Worm (Caenorhabditis elegans) whole organism, L2 larva: Measurements from ENCODE around the gene pes-5.

Source experiments
- C34F6.9 ChIP-seq: fragments of 150-350 bp; optimal IDR thresholded peaks from 2 replicates; lab custom pipeline; 2014; ENCODE audit warnings: missing biosample characterization, missing genetic modification characterization
- F13H6.1 ChIP-seq: sonication (generic microtip); optimal IDR thresholded peaks from 2 replicates; lab custom pipeline; 2016; ENCODE audit warnings: missing genetic modification characterization, missing compliant biosample characterization
- R02D3.7 ChIP-seq: fragments of 150-350 bp; optimal IDR thresholded peaks from 2 replicates; lab custom pipeline; 2014; ENCODE audit warnings: missing biosample characterization, missing genetic modification characterization
- Y55F3AM.14 ChIP-seq: fragments of 200-800 bp; sonication (Bioruptor generic); optimal IDR thresholded peaks from 2 replicates; lab custom pipeline; 2018; ENCODE audit warnings: mild to moderate bottlenecking, missing genetic modification characterization, missing compliant biosample characterization
- ZK546.5 ChIP-seq: sonication (generic microtip); optimal IDR thresholded peaks from 2 replicates; lab custom pipeline; 2017; ENCODE audit warnings: missing biosample characterization, missing genetic modification characterization
- alr-1 ChIP-seq: fragments of 150-350 bp; optimal IDR thresholded peaks from 2 replicates; lab custom pipeline; 2014; ENCODE audit warnings: missing biosample characterization, missing genetic modification characterization
- aly-2 ChIP-seq: fragments of 150-350 bp; optimal IDR thresholded peaks from 2 replicates; lab custom pipeline; 2014; ENCODE audit warnings: missing biosample characterization, missing genetic modification characterization
- ama-1 ChIP-seq: fragments of 150-350 bp; optimal IDR thresholded peaks from 2 replicates; lab custom pipeline; 2018; ENCODE audit warnings: inconsistent platforms
- blmp-1 ChIP-seq: sonication (generic microtip); optimal IDR thresholded peaks from 2 replicates; lab custom pipeline; 2017; ENCODE audit warnings: missing genetic modification characterization, mild to moderate bottlenecking, missing compliant biosample characterization, antibody characterized with exemption, moderate library complexity; ENCODE audit not compliant: insufficient read depth
- ceh-16 ChIP-seq: fragments of 150-350 bp; optimal IDR thresholded peaks from 2 replicates; lab custom pipeline; 2014; ENCODE audit warnings: missing biosample characterization, missing genetic modification characterization
- ceh-82 ChIP-seq: fragments of 150-350 bp; optimal IDR thresholded peaks from 2 replicates; lab custom pipeline; 2014; ENCODE audit warnings: missing biosample characterization, missing genetic modification characterization
- crh-2 ChIP-seq: sonication (generic microtip); optimal IDR thresholded peaks from 2 replicates; lab custom pipeline; 2017; ENCODE audit warnings: missing biosample characterization, missing genetic modification characterization
- dmd-4 ChIP-seq: sonication (generic microtip); optimal IDR thresholded peaks from 2 replicates; lab custom pipeline; 2017; ENCODE audit warnings: missing biosample characterization, missing genetic modification characterization
- egl-27 ChIP-seq: sonication (generic microtip); optimal IDR thresholded peaks from 3 replicates; lab custom pipeline; 2017; ENCODE audit warnings: missing biosample characterization, missing genetic modification reagents, missing genetic modification characterization
- elt-1 ChIP-seq: fragments of 150-350 bp; optimal IDR thresholded peaks from 2 replicates; lab custom pipeline; 2014; ENCODE audit warnings: missing biosample characterization, missing genetic modification characterization
- elt-3 ChIP-seq: sonication (generic microtip); optimal IDR thresholded peaks from 2 replicates; lab custom pipeline; 2017; ENCODE audit warnings: missing biosample characterization, missing genetic modification characterization
- fos-1 ChIP-seq: fragments of 150-350 bp; optimal IDR thresholded peaks from 2 replicates; lab custom pipeline; 2014; ENCODE audit warnings: missing biosample characterization, missing genetic modification characterization
- gmeb-1 ChIP-seq: fragments of 150-350 bp; optimal IDR thresholded peaks from 2 replicates; lab custom pipeline; 2014; ENCODE audit warnings: missing biosample characterization, missing genetic modification characterization
- lin-11 ChIP-seq: fragments of 150-350 bp; sonication (generic microtip); optimal IDR thresholded peaks from 2 replicates; lab custom pipeline; 2014; ENCODE audit warnings: missing biosample characterization, missing genetic modification characterization, inconsistent platforms, mixed read lengths
- lin-13 ChIP-seq: fragments of 150-350 bp; optimal IDR thresholded peaks from 2 replicates; lab custom pipeline; 2014; ENCODE audit warnings: missing biosample characterization, missing genetic modification reagents, missing genetic modification characterization
- lin-39 ChIP-seq: fragments of 150-350 bp; optimal IDR thresholded peaks from 2 replicates; lab custom pipeline; 2014; ENCODE audit warnings: missing biosample characterization, missing genetic modification reagents, missing genetic modification characterization
- lsy-2 ChIP-seq, 2 experiments: fragments of 150-350 bp in 1 of 2; sonication (generic microtip) in 1 of 2; optimal IDR thresholded peaks; 2 replicates each; lab custom pipeline; 2014 to 2017; ENCODE audit warnings: missing biosample characterization in 2 of 2, missing genetic modification characterization in 2 of 2
- mab-5 ChIP-seq: fragments of 150-350 bp; optimal IDR thresholded peaks from 2 replicates; lab custom pipeline; 2014; ENCODE audit warnings: missing biosample characterization, missing genetic modification characterization
- mbf-1 ChIP-seq: sonication (generic microtip); optimal IDR thresholded peaks from 2 replicates; lab custom pipeline; 2017; ENCODE audit warnings: missing biosample characterization, missing genetic modification characterization
- mdl-1 ChIP-seq, 2 experiments: fragments of 150-350 bp in 1 of 2; sonication (generic microtip) in 1 of 2; optimal IDR thresholded peaks; 2 replicates each; lab custom pipeline; 2017; ENCODE audit warnings: missing biosample characterization in 2 of 2, missing genetic modification characterization in 2 of 2
- nhr-10 ChIP-seq: sonication (generic microtip); optimal IDR thresholded peaks from 2 replicates; lab custom pipeline; 2017; ENCODE audit warnings: missing biosample characterization, missing genetic modification characterization
- nhr-11 ChIP-seq: fragments of 150-350 bp; optimal IDR thresholded peaks from 2 replicates; lab custom pipeline; 2014; ENCODE audit warnings: missing biosample characterization, missing genetic modification characterization
- nhr-12 ChIP-seq: fragments of 150-350 bp; optimal IDR thresholded peaks from 2 replicates; lab custom pipeline; 2014; ENCODE audit warnings: missing biosample characterization, missing genetic modification characterization
- nhr-129 ChIP-seq: fragments of 150-350 bp; optimal IDR thresholded peaks from 2 replicates; lab custom pipeline; 2014; ENCODE audit warnings: missing biosample characterization, missing genetic modification characterization
- nhr-21 ChIP-seq: fragments of 150-350 bp; optimal IDR thresholded peaks from 2 replicates; lab custom pipeline; 2014; ENCODE audit warnings: missing biosample characterization, missing genetic modification characterization
- nhr-23 ChIP-seq: fragments of 150-350 bp; optimal IDR thresholded peaks from 2 replicates; lab custom pipeline; 2014; ENCODE audit warnings: missing biosample characterization, missing genetic modification reagents, missing genetic modification characterization
- nhr-237 ChIP-seq: fragments of 150-350 bp; optimal IDR thresholded peaks from 2 replicates; lab custom pipeline; 2014; ENCODE audit warnings: missing biosample characterization, missing genetic modification characterization
- nhr-25 ChIP-seq: fragments of 150-350 bp; sonication (generic microtip); optimal IDR thresholded peaks from 3 replicates; lab custom pipeline; 2014; ENCODE audit warnings: missing biosample characterization, missing genetic modification characterization
- nhr-6 ChIP-seq: fragments of 150-350 bp; optimal IDR thresholded peaks from 2 replicates; lab custom pipeline; 2014; ENCODE audit warnings: missing biosample characterization, missing genetic modification characterization
- nhr-77 ChIP-seq: fragments of 150-350 bp; optimal IDR thresholded peaks from 2 replicates; lab custom pipeline; 2014; ENCODE audit warnings: missing biosample characterization, missing genetic modification characterization
- peb-1 ChIP-seq: fragments of 150-350 bp; optimal IDR thresholded peaks from 2 replicates; lab custom pipeline; 2014; ENCODE audit warnings: missing biosample characterization, missing genetic modification characterization
- sem-4 ChIP-seq: fragments of 150-350 bp; optimal IDR thresholded peaks from 2 replicates; lab custom pipeline; 2014; ENCODE audit warnings: missing biosample characterization, missing genetic modification reagents, missing genetic modification characterization
- skn-1 ChIP-seq: sonication (generic microtip); optimal IDR thresholded peaks from 2 replicates; lab custom pipeline; 2017; ENCODE audit warnings: missing biosample characterization, missing genetic modification characterization
- sma-3 ChIP-seq: sonication (generic microtip); optimal IDR thresholded peaks from 2 replicates; lab custom pipeline; 2016; ENCODE audit warnings: missing genetic modification reagents, missing genetic modification characterization, missing compliant biosample characterization
- sma-9 ChIP-seq, 2 experiments: fragments of 150-350 bp in 1 of 2; sonication (generic microtip) in 1 of 2; optimal IDR thresholded peaks; 2 replicates each; lab custom pipeline; 2014 to 2016; ENCODE audit warnings: missing genetic modification characterization in 2 of 2, mild to moderate bottlenecking in 1 of 2, missing biosample characterization in 1 of 2, missing compliant biosample characterization in 1 of 2, missing genetic modification reagents in 1 of 2, moderate library complexity in 1 of 2
- snpc-4 ChIP-seq: fragments of 150-350 bp; optimal IDR thresholded peaks from 2 replicates; lab custom pipeline; 2014; ENCODE audit warnings: missing biosample characterization, missing genetic modification characterization
- unc-39 ChIP-seq: fragments of 150-350 bp; optimal IDR thresholded peaks from 2 replicates; lab custom pipeline; 2014; ENCODE audit warnings: missing biosample characterization, missing genetic modification characterization
- unc-55 ChIP-seq: fragments of 150-350 bp; sonication (generic microtip); optimal IDR thresholded peaks from 3 replicates; lab custom pipeline; 2014; ENCODE audit warnings: missing biosample characterization, missing genetic modification reagents, missing genetic modification characterization
- unc-62 ChIP-seq: fragments of 150-350 bp; optimal IDR thresholded peaks from 2 replicates; lab custom pipeline; 2014; ENCODE audit warnings: missing biosample characterization, missing genetic modification reagents, missing genetic modification characterization
- zag-1 ChIP-seq: fragments of 150-350 bp; optimal IDR thresholded peaks from 2 replicates; lab custom pipeline; 2014; ENCODE audit warnings: missing biosample characterization, missing genetic modification characterization
- ztf-1 ChIP-seq: fragments of 200-800 bp; sonication (Bioruptor generic); conservative IDR thresholded peaks from 2 replicates; pipeline ENCODE4 v1.3.6; 2022; ENCODE audit warnings: missing genetic modification characterization, missing compliant biosample characterization
- ztf-11 ChIP-seq: sonication (generic microtip); optimal IDR thresholded peaks from 2 replicates; lab custom pipeline; 2017; ENCODE audit warnings: missing biosample characterization, missing genetic modification characterization
- ztf-4 ChIP-seq: fragments of 150-350 bp; optimal IDR thresholded peaks from 2 replicates; lab custom pipeline; 2014; ENCODE audit warnings: missing biosample characterization, missing genetic modification characterization

Gene pes-5

ce11 chrII:11829920-11830319 is at the start of gene pes-5:
Gene pes-5, minus strand, starts transcription at chrII:11830020.
- TF ChIP-seq ama-1 (lab: Kevin White, UChicago) (no peak), mdl-1 (tag; optimal IDR thresholded peaks at IDR 0.05; lab: Kevin White, UChicago) (no peak), ztf-1 (GFP tag; lab: Robert Waterston, UW) (no peak), ceh-82 (tag; lab: Kevin White, UChicago) (no peak), aly-2 (tag; lab: Kevin White, UChicago) (no peak), lin-11 (tag; lab: Kevin White, UChicago) (no peak), zag-1 (tag; lab: Kevin White, UChicago) (no peak), nhr-6 (no peak), nhr-21 (tag; lab: Kevin White, UChicago) (no peak)

ce11 chrII:11874674-11875198 is 44.9 kb upstream of the pes-5 start, which contains the start of the genes npp-3 and top-2:
Gene npp-3, minus strand, starts transcription at chrII:11874788.
Gene top-2, plus strand, starts transcription at chrII:11875148.
- TF ChIP-seq peb-1 (tag; lab: Kevin White, UChicago) (no peak), nhr-11 (tag; lab: Kevin White, UChicago) (peak; percentile 80), Y55F3AM.14 (GFP tag; lab: Kevin White, UChicago) (peak; percentile 68), ztf-11 (no peak), nhr-77 (tag; lab: Kevin White, UChicago) (no peak), mab-5 (peak; percentile 85), mbf-1 (tag; lab: Kevin White, UChicago) (no peak), unc-39 (tag; lab: Kevin White, UChicago) (no peak), nhr-21 (tag; lab: Kevin White, UChicago) (peak; percentile 92), nhr-237 (tag; lab: Kevin White, UChicago) (peak; percentile 27), sem-4 (tag; lab: Kevin White, UChicago) (peak; percentile 69), nhr-12 (tag; lab: Kevin White, UChicago) (no peak), dmd-4 (tag; lab: Kevin White, UChicago) (no peak), ceh-82 (tag; lab: Kevin White, UChicago) (peak; percentile 45), lin-11 (tag; lab: Kevin White, UChicago) (peak; percentile 94), nhr-25 (tag; lab: Kevin White, UChicago) (peak; percentile 94), snpc-4 (peak; percentile 79), fos-1 (peak; percentile 87), C34F6.9 (tag; lab: Kevin White, UChicago) (peak; percentile 96), lsy-2 (tag; optimal IDR thresholded peaks at IDR 0.05; lab: Kevin White, UChicago) (peak; percentile 99), ZK546.5 (tag; lab: Kevin White, UChicago) (peak; percentile 79), unc-55 (GFP tag; lab: Kevin White, UChicago) (peak; percentile 97), aly-2 (tag; lab: Kevin White, UChicago) (no peak), egl-27 (tag; lab: Kevin White, UChicago) (peak; percentile 83), ztf-4 (tag; lab: Kevin White, UChicago) (no peak), gmeb-1 (peak; percentile 98), nhr-23 (tag; lab: Kevin White, UChicago) (no peak), R02D3.7 (tag; lab: Kevin White, UChicago) (peak; percentile 72), alr-1 (tag; lab: Kevin White, UChicago) (no peak), unc-62 (GFP tag; lab: Kevin White, UChicago) (no peak), zag-1 (tag; lab: Kevin White, UChicago) (peak; percentile 78), ama-1 (lab: Kevin White, UChicago) (no peak), lin-39 (tag; lab: Kevin White, UChicago) (no peak), nhr-129 (tag; lab: Kevin White, UChicago) (peak; percentile 96), sma-9 (GFP tag; optimal IDR thresholded peaks at IDR 0.05; lab: Kevin White, UChicago) (peak; percentile 92), sma-9 (tag; optimal IDR thresholded peaks at IDR 0.05; lab: Kevin White, UChicago) (no peak), blmp-1 (peak; percentile 16), lin-13 (GFP tag; lab: Kevin White, UChicago) (peak; percentile 95), crh-2 (tag; lab: Kevin White, UChicago) (peak; percentile 96), nhr-10 (tag; lab: Kevin White, UChicago) (peak; percentile 45), F13H6.1 (tag; lab: Kevin White, UChicago) (peak; percentile 91), mdl-1 (tag; optimal IDR thresholded peaks at IDR 0.05; lab: Kevin White, UChicago) (peak in 1 of 2 experiments; percentile 62), nhr-6 (peak; percentile 79), ceh-16 (tag; lab: Kevin White, UChicago) (peak; percentile 75), elt-1 (no peak), elt-3 (tag; lab: Kevin White, UChicago) (no peak), sma-3 (peak; percentile 89), skn-1 (tag; lab: Kevin White, UChicago) (no peak), ztf-1 (GFP tag; lab: Robert Waterston, UW) (no peak)
